Worm (Caenorhabditis elegans) whole organism, young adult: ENCODE measurements around the gene R10E11.6.

Experiments
- B0019.2 ChIP-seq: fragments of 200-800 bp; sonication (Bioruptor generic); conservative IDR thresholded peaks from 2 replicates; pipeline ENCODE4 v1.3.6; 2022; ENCODE audit warnings: missing genetic modification reagents, missing genetic modification characterization, missing compliant biosample characterization
- B0035.1 ChIP-seq: sonication (generic microtip); optimal IDR thresholded peaks from 2 replicates; lab custom pipeline; 2016; ENCODE audit warnings: missing genetic modification characterization, mild to moderate bottlenecking, missing compliant biosample characterization, missing genotype, missing genetic modification reagents
- D2030.7 ChIP-seq: fragments of 200-800 bp; sonication (Bioruptor generic); IDR thresholded peaks from 2 replicates; pipeline ENCODE4 v1.3.6; 2022; ENCODE audit warnings: missing genetic modification reagents, missing genetic modification characterization, missing compliant biosample characterization
- F10E7.11 ChIP-seq: sonication (generic microtip); optimal IDR thresholded peaks from 2 replicates; lab custom pipeline; 2017; ENCODE audit warnings: mild to moderate bottlenecking, missing genetic modification characterization, moderate library complexity, missing compliant biosample characterization
- F39B2.1 ChIP-seq: fragments of 200-800 bp; sonication (Bioruptor generic); IDR thresholded peaks from 2 replicates; pipeline ENCODE4 v1.3.6; 2022; ENCODE audit warnings: missing genetic modification reagents, missing genetic modification characterization, missing compliant biosample characterization
- F49E8.2 ChIP-seq: sonication (generic microtip); optimal IDR thresholded peaks from 3 replicates; lab custom pipeline; 2017; ENCODE audit warnings: missing genetic modification characterization, mild to moderate bottlenecking, missing compliant biosample characterization, antibody characterized with exemption, moderate library complexity; ENCODE audit not compliant: insufficient read depth
- F52B5.7 ChIP-seq: sonication (generic microtip); optimal IDR thresholded peaks from 2 replicates; lab custom pipeline; 2016; ENCODE audit warnings: mild to moderate bottlenecking, missing genetic modification characterization, missing compliant biosample characterization
- Y53G8AR.9 ChIP-seq: fragments of 200-800 bp; sonication (Bioruptor generic); conservative IDR thresholded peaks from 2 replicates; pipeline ENCODE4 v1.3.6; 2022; ENCODE audit warnings: missing genetic modification reagents, missing genetic modification characterization, missing compliant biosample characterization
- Y56A3A.18 ChIP-seq: fragments of 200-800 bp; sonication (Bioruptor generic); IDR thresholded peaks from 2 replicates; pipeline ENCODE4 v1.3.6; 2022; ENCODE audit warnings: missing genetic modification reagents, missing genetic modification characterization, missing compliant biosample characterization
- akir-1 ChIP-seq: fragments of 200-800 bp; sonication (Bioruptor generic); optimal IDR thresholded peaks from 2 replicates; lab custom pipeline; 2018; ENCODE audit warnings: mild to moderate bottlenecking, missing genetic modification characterization, moderate library complexity, missing compliant biosample characterization
- ama-1 ChIP-seq, 3 experiments: fragments of 150-350 bp in 1 of 3; sonication (generic microtip) in 2 of 3; optimal IDR thresholded peaks; 2 replicates each; lab custom pipeline; 2014 to 2018; ENCODE audit warnings: missing biosample characterization in 2 of 3, missing genetic modification characterization in 2 of 3, missing genetic modification reagents in 2 of 3
- aptf-3 ChIP-seq: fragments of 200-800 bp; sonication (Bioruptor generic); IDR thresholded peaks from 2 replicates; pipeline ENCODE4 v1.3.6; 2022; ENCODE audit warnings: missing genetic modification characterization, missing compliant biosample characterization
- atf-7 ChIP-seq: sonication (generic microtip); optimal IDR thresholded peaks from 2 replicates; lab custom pipeline; 2017; ENCODE audit warnings: mild to moderate bottlenecking, missing genetic modification characterization, missing compliant biosample characterization
- athp-1 ChIP-seq: sonication (generic microtip); optimal IDR thresholded peaks from 2 replicates; lab custom pipeline; 2017; ENCODE audit warnings: mild to moderate bottlenecking, missing genetic modification characterization, missing compliant biosample characterization
- attf-3 ChIP-seq: fragments of 200-800 bp; sonication (Bioruptor generic); conservative IDR thresholded peaks from 2 replicates; pipeline ENCODE4 v1.3.6; 2022; ENCODE audit warnings: missing genetic modification reagents, missing genetic modification characterization, missing compliant biosample characterization
- cebp-1 ChIP-seq, 2 experiments: fragments of 200-800 bp in 1 of 2; sonication (Bioruptor generic) in 1 of 2; sonication (generic microtip) in 1 of 2; IDR thresholded peaks in 1 of 2; optimal IDR thresholded peaks in 1 of 2; 2 replicates each; pipeline versions ENCODE4 v1.3.6 to Lab custom; 2017 to 2022; ENCODE audit warnings: missing compliant biosample characterization in 2 of 2, missing genetic modification characterization in 2 of 2, mild to moderate bottlenecking in 1 of 2, missing genetic modification reagents in 1 of 2, moderate library complexity in 1 of 2
- egl-18 ChIP-seq: fragments of 200-800 bp; sonication (Bioruptor generic); IDR thresholded peaks from 2 replicates; pipeline ENCODE4 v1.3.6; 2022; ENCODE audit warnings: missing genetic modification reagents, missing genetic modification characterization, missing compliant biosample characterization
- fkh-3 ChIP-seq: sonication (generic microtip); optimal IDR thresholded peaks from 2 replicates; lab custom pipeline; 2016; ENCODE audit warnings: mild to moderate bottlenecking, missing genetic modification characterization, missing compliant biosample characterization
- hmg-20 ChIP-seq: fragments of 200-800 bp; sonication (Bioruptor generic); IDR thresholded peaks from 2 replicates; pipeline ENCODE4 v1.3.6; 2022; ENCODE audit warnings: missing genetic modification reagents, missing genetic modification characterization, missing compliant biosample characterization
- let-607 ChIP-seq, 2 experiments: fragments of 200-800 bp in 1 of 2; sonication (Bioruptor generic) in 1 of 2; sonication (generic microtip) in 1 of 2; optimal IDR thresholded peaks; 2 replicates each; lab custom pipeline; 2016 to 2018; ENCODE audit warnings: mild to moderate bottlenecking in 2 of 2, missing compliant biosample characterization in 2 of 2, missing genetic modification characterization in 2 of 2, moderate library complexity in 2 of 2, missing genotype in 1 of 2
- lin-40 ChIP-seq: sonication (generic microtip); optimal IDR thresholded peaks from 2 replicates; lab custom pipeline; 2016; ENCODE audit warnings: missing genetic modification characterization, mild to moderate bottlenecking, missing compliant biosample characterization, missing genotype, missing genetic modification reagents
- mcd-1 ChIP-seq: fragments of 200-800 bp; sonication (Bioruptor generic); IDR thresholded peaks from 2 replicates; pipeline ENCODE4 v1.3.6; 2022; ENCODE audit warnings: missing genetic modification reagents, missing genetic modification characterization, missing compliant biosample characterization
- nhr-179 ChIP-seq: sonication (generic microtip); optimal IDR thresholded peaks from 2 replicates; lab custom pipeline; 2016; ENCODE audit warnings: mild to moderate bottlenecking, missing genetic modification characterization, missing compliant biosample characterization
- nhr-27 ChIP-seq: fragments of 200-800 bp; sonication (Bioruptor generic); optimal IDR thresholded peaks from 2 replicates; lab custom pipeline; 2018; ENCODE audit warnings: mild to moderate bottlenecking, missing genetic modification characterization, moderate library complexity, missing compliant biosample characterization
- nhr-90 ChIP-seq: sonication (generic microtip); optimal IDR thresholded peaks from 2 replicates; lab custom pipeline; 2016; ENCODE audit warnings: missing genotype, mild to moderate bottlenecking, missing genetic modification characterization, missing compliant biosample characterization
- pbrm-1 ChIP-seq: fragments of 200-800 bp; sonication (Bioruptor generic); IDR thresholded peaks from 2 replicates; pipeline ENCODE4 v1.3.6; 2022; ENCODE audit warnings: missing genetic modification reagents, missing genetic modification characterization, missing compliant biosample characterization
- pha-4 ChIP-seq: fragments of 150-350 bp; sonication (generic microtip); optimal IDR thresholded peaks from 2 replicates; lab custom pipeline; 2014; ENCODE audit warnings: missing biosample characterization, missing genetic modification reagents, missing genetic modification characterization
- rec-8 ChIP-seq, 2 experiments: sonication (generic microtip); optimal IDR thresholded peaks; 2 replicates each; lab custom pipeline; 2016; ENCODE audit warnings: mild to moderate bottlenecking in 2 of 2, missing genetic modification characterization in 2 of 2, missing genetic modification reagents in 2 of 2, missing genotype in 2 of 2, missing biosample characterization in 1 of 2, missing compliant biosample characterization in 1 of 2, moderate library complexity in 1 of 2
- rpc-1 ChIP-seq, 2 experiments: fragments of 150-350 bp in 1 of 2; sonication (generic microtip) in 1 of 2; optimal IDR thresholded peaks; 2 replicates each; lab custom pipeline; 2014 to 2018; ENCODE audit warnings: missing biosample characterization in 1 of 2, missing genetic modification characterization in 1 of 2, missing genetic modification reagents in 1 of 2, missing genotype in 1 of 2
- sdz-38 ChIP-seq: sonication (generic microtip); optimal IDR thresholded peaks from 2 replicates; lab custom pipeline; 2016; ENCODE audit warnings: missing genotype, missing genetic modification characterization, missing compliant biosample characterization
- somi-1 ChIP-seq: fragments of 200-800 bp; sonication (Bioruptor generic); optimal IDR thresholded peaks from 2 replicates; lab custom pipeline; 2018; ENCODE audit warnings: mild to moderate bottlenecking, missing genetic modification characterization, missing compliant biosample characterization
- tbp1 ChIP-seq: fragments of 200-800 bp; sonication (Bioruptor generic); optimal IDR thresholded peaks from 2 replicates; lab custom pipeline; 2018; ENCODE audit warnings: mild to moderate bottlenecking, missing genetic modification characterization, missing compliant biosample characterization
- tbx-9 ChIP-seq: sonication (generic microtip); optimal IDR thresholded peaks from 2 replicates; lab custom pipeline; 2016; ENCODE audit warnings: borderline replicate concordance, missing genetic modification characterization, inconsistent platforms, missing compliant biosample characterization
- ztf-28 ChIP-seq: fragments of 200-800 bp; sonication (Bioruptor generic); IDR thresholded peaks from 2 replicates; pipeline ENCODE4 v1.3.6; 2022; ENCODE audit warnings: missing genetic modification reagents, missing genetic modification characterization, missing compliant biosample characterization

The R10E11.6 gene

ce11 chrIII:9782483-9783081 lies at the start of gene R10E11.6:
TSS of gene R10E11.6 (plus strand) at chrIII:9783006.
- peak in 1 of 2 experiments; percentile 19 for TF ChIP-seq rec-8 (tag; optimal IDR thresholded peaks at IDR 0.05; lab: Kevin White, UChicago)
- TF ChIP-seq pha-4 (tag; lab: Kevin White, UChicago) = no peak
- TF ChIP-seq attf-3 = no peak

DNA sequence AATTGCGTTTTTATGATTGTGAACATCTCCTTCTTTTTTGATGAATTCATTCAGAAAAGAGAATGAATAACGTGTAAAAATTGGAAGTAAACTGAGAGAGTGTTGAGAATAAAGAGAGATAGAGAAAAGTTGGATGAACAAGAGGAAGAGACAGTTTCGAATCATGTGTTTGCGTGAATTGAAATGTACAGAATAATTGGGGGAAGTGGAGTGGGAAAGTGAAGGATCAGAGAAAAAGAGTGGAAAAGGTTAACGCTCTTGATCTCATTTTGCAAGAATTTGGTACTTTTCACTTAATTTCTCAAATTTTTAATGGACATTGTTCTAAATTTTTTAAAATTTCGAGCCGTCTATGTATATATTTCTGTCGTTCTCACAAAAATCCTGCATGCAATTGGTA lies 49.5 kb upstream of the R10E11.6 start:
- TF ChIP-seq rpc-1 (optimal IDR thresholded peaks at IDR 0.05; lab: Kevin White, UChicago) = no peak
- no peak for TF ChIP-seq rpc-1 (tag; optimal IDR thresholded peaks at IDR 0.05; lab: Kevin White, UChicago)
- TF ChIP-seq hmg-20 (GFP tag; lab: Robert Waterston, UW) = no peak
- no peak for TF ChIP-seq mcd-1
- no peak for TF ChIP-seq aptf-3 (GFP tag; lab: Robert Waterston, UW)
- TF ChIP-seq fkh-3 = no peak
- no peak for TF ChIP-seq atf-7
- no peak for TF ChIP-seq ama-1 (optimal IDR thresholded peaks at IDR 0.05; lab: Kevin White, UChicago)
- TF ChIP-seq ama-1 (GFP tag; optimal IDR thresholded peaks at IDR 0.05; lab: Kevin White, UChicago) = no peak
- TF ChIP-seq B0035.1 (tag; lab: Kevin White, UChicago) = no peak

ce11 chrIII:9734030-9734429 lies 48.8 kb upstream of the R10E11.6 start:
- TF ChIP-seq akir-1 (GFP tag; lab: Kevin White, UChicago) = no peak
- TF ChIP-seq tbp1 (GFP tag; lab: Kevin White, UChicago) = no peak
- TF ChIP-seq lin-40 (tag; lab: Kevin White, UChicago) = no peak
- no peak for TF ChIP-seq F52B5.7 (tag; lab: Kevin White, UChicago)
- TF ChIP-seq ztf-28 (GFP tag; lab: Robert Waterston, UW) = no peak
- TF ChIP-seq fkh-3 = no peak
- no peak for TF ChIP-seq nhr-90 (tag; lab: Kevin White, UChicago)
- TF ChIP-seq athp-1 (tag; lab: Kevin White, UChicago) = no peak
- TF ChIP-seq D2030.7 (GFP tag; lab: Robert Waterston, UW) = no peak

ce11 chrIII:9735857-9736256 lies 46.9 kb upstream of the R10E11.6 start, which contains the start of gene dao-6:
TSS of gene dao-6 (minus strand) at chrIII:9736201.
- TF ChIP-seq cebp-1 (GFP tag; IDR thresholded peaks at IDR 0.05; lab: Robert Waterston, UW) (no peak), cebp-1 (tag; optimal IDR thresholded peaks at IDR 0.05; lab: Kevin White, UChicago) (no peak), aptf-3 (GFP tag; lab: Robert Waterston, UW) (no peak), tbx-9 (tag; lab: Kevin White, UChicago) (no peak), nhr-179 (no peak)

ce11 chrIII:9738954-9739353 lies 43.9 kb upstream of the R10E11.6 start, which contains the start of gene hlh-4:
TSS of gene hlh-4 (minus strand) at chrIII:9739054.
- TF ChIP-seq nhr-27 (tag; lab: Kevin White, UChicago) (no peak), pbrm-1 (no peak), sdz-38 (tag; lab: Kevin White, UChicago) (no peak), fkh-3 (no peak), let-607 (tag; optimal IDR thresholded peaks at IDR 0.05; lab: Kevin White, UChicago) (no peak), egl-18 (GFP tag; lab: Robert Waterston, UW) (no peak), somi-1 (GFP tag; lab: Kevin White, UChicago) (no peak), rpc-1 (optimal IDR thresholded peaks at IDR 0.05; lab: Kevin White, UChicago) (no peak), rpc-1 (tag; optimal IDR thresholded peaks at IDR 0.05; lab: Kevin White, UChicago) (no peak), F49E8.2 (no peak), Y56A3A.18 (GFP tag; lab: Robert Waterston, UW) (no peak), Y53G8AR.9 (no peak), F10E7.11 (tag; lab: Kevin White, UChicago) (no peak), F39B2.1 (GFP tag; lab: Robert Waterston, UW) (no peak), B0019.2 (no peak)
